Fruit fly (Drosophila melanogaster): ENCODE results near the gene CG6985.

The CG6985 gene

DNA sequence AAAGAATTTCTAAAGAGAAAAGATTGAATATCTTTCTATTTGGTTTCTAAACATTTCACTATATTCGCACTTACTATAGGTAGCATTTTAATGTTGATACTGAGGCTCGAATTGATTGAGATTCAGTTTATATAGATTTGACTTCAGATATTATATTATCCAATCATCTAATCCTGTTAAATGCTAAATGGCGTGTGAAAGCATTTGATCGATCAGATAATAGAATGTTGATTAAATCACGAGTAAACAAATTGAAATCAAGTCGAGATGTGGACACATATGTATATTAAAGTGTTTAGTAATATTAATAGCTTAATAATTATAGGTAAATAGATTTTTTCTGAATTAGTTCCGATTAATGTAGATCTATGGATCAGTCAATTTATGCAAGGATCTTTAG lies 29.9 kb downstream of the CG6985 start, which contains the start of gene CG43094:
Gene CG43094 (minus strand): TSS at position 101 of the 400 bp plus-strand sequence.
- no peak for TF ChIP-seq ranshi (GFP tag; IDR thresholded peaks at IDR 0.05)
- no peak for TF ChIP-seq CG12155 (GFP tag; optimal IDR thresholded peaks at IDR 0.05)
- no peak for TF ChIP-seq insv (GFP tag; optimal IDR thresholded peaks at IDR 0.05)
- TF ChIP-seq CG12071 (GFP tag; optimal IDR thresholded peaks at IDR 0.05): no peak
- TF ChIP-seq ham (GFP tag; IDR thresholded peaks at IDR 0.05): no peak
- TF ChIP-seq CG10565 (GFP tag; optimal IDR thresholded peaks at IDR 0.05): no peak
- no peak for TF ChIP-seq D19A (tag; optimal IDR thresholded peaks at IDR 0.05)
- TF ChIP-seq Hmr (GFP tag; optimal IDR thresholded peaks at IDR 0.05): no peak
- no peak for TF ChIP-seq NC2α (GFP tag; optimal IDR thresholded peaks at IDR 0.05)
- TF ChIP-seq CG17359 (tag; optimal IDR thresholded peaks at IDR 0.05): no peak
- TF ChIP-seq croc (GFP tag; conservative IDR thresholded peaks at IDR 0.05): no peak
- TF ChIP-seq CG7786 (GFP tag; optimal IDR thresholded peaks at IDR 0.05): no peak
- TF ChIP-seq CG15073 (GFP tag; optimal IDR thresholded peaks at IDR 0.05): no peak
- no peak for TF ChIP-seq pb (GFP tag; optimal IDR thresholded peaks at IDR 0.05)
- no peak for TF ChIP-seq dimm (GFP tag; IDR thresholded peaks at IDR 0.05)
- TF ChIP-seq CG12299 (tag; optimal IDR thresholded peaks at IDR 0.05): no peak

DNA sequence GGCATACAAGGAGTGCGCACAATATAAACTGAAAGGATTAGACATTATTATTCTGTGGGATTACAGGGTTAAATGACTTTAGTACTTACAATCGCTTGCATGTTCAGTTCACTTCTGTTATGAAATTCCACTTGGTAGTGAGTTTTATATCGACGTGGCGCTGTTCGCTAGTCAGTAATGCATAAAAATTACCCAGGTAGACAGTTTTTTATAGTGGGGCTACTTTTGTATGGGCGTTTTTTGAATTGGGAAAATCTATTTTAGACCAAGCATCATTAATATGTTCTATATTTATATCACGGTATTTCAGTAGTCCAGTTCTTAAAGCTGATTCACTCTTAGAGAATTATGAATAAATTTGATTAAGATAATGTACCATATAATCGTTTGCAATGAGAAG lies 30.7 kb downstream of the CG6985 start, which contains the start of gene CG43095:
Gene CG43095 (minus strand): TSS at position 101 of the 400 bp plus-strand sequence.
- no peak for TF ChIP-seq kni (GFP tag; optimal IDR thresholded peaks at IDR 0.05)
- no peak for TF ChIP-seq CG5953 (GFP tag; IDR thresholded peaks at IDR 0.05)
- TF ChIP-seq CG14014 (GFP tag; IDR thresholded peaks at IDR 0.05): no peak
- TF ChIP-seq bigmax (GFP tag; optimal IDR thresholded peaks at IDR 0.05): no peak
- no peak for TF ChIP-seq MBD-R2 (GFP tag; IDR thresholded peaks at IDR 0.05)
- TF ChIP-seq CG14050 (GFP tag; IDR thresholded peaks at IDR 0.05): no peak
- no peak for TF ChIP-seq CG13287 (GFP tag; IDR thresholded peaks at IDR 0.05; ENCODE audit: partially characterized antibody)
- TF ChIP-seq Atf3 (GFP tag; optimal IDR thresholded peaks at IDR 0.05): no peak
- no peak for TF ChIP-seq Dll (GFP tag; IDR thresholded peaks at IDR 0.05; ENCODE audit: partially characterized antibody)
- no peak for TF ChIP-seq tin (GFP tag; optimal IDR thresholded peaks at IDR 0.05)
- no peak for TF ChIP-seq CG6683 (GFP tag; optimal IDR thresholded peaks at IDR 0.05)
- TF ChIP-seq CG10321 (GFP tag; IDR thresholded peaks at IDR 0.05): no peak
- TF ChIP-seq CG3838 (GFP tag; optimal IDR thresholded peaks at IDR 0.05): no peak
- no peak for TF ChIP-seq CG2129 (GFP tag; IDR thresholded peaks at IDR 0.05; ENCODE audit: partially characterized antibody)
- TF ChIP-seq nerfin-1 (tag; optimal IDR thresholded peaks at IDR 0.05): no peak
- no peak for TF ChIP-seq Hr51 (GFP tag; optimal IDR thresholded peaks at IDR 0.05)
- no peak for TF ChIP-seq NC2β (GFP tag; optimal IDR thresholded peaks at IDR 0.05)

DNA sequence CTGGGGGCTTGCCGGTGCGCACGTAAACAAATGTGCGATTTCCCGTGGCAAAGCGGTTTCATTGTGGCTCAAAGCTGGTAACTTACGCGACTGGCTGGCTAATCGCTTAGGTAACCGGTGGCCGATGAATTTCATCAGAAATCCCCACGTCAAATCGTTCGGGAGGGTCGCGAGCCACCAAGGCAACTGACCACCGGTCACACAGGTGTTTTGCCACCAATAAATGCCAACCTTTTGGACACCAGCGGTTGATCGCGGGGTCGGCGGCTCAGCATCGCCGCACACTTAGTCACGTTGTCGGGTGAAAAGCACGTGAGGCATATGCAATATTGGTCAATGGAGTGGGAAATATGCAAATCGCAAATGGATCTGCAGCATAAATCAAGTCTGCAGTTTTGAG lies 35.5 kb downstream of the CG6985 start:
- TF ChIP-seq Blimp-1 (GFP tag; optimal IDR thresholded peaks at IDR 0.05): no peak
- TF ChIP-seq vvl (GFP tag; IDR thresholded peaks at IDR 0.05): peak; percentile 63; the same call in 1 of the 2 replicates
- TF ChIP-seq CG13894 (tag; optimal IDR thresholded peaks at IDR 0.05): no peak
- peak; percentile 47 for TF ChIP-seq oc (tag; optimal IDR thresholded peaks at IDR 0.05)
- TF ChIP-seq ash1 (GFP tag; optimal IDR thresholded peaks at IDR 0.05): no peak
- TF ChIP-seq CG9727 (GFP tag; optimal IDR thresholded peaks at IDR 0.05): no peak
- TF ChIP-seq sd (tag; optimal IDR thresholded peaks at IDR 0.05): peak; percentile 72
- TF ChIP-seq CG11247 (GFP tag; IDR thresholded peaks at IDR 0.05): no peak
- TF ChIP-seq PHDP (tag; optimal IDR thresholded peaks at IDR 0.05): no peak
- TF ChIP-seq nerfin-2 (GFP tag; IDR thresholded peaks at IDR 0.05; ENCODE audit: partially characterized antibody): 0 out of 2 replicates have a peak, but pooled peaks have one; percentile 35
- TF ChIP-seq CG9817 (tag; optimal IDR thresholded peaks at IDR 0.05): no peak
- TF ChIP-seq CG3281 (GFP tag; optimal IDR thresholded peaks at IDR 0.05): no peak
- TF ChIP-seq CG18599 (GFP tag; optimal IDR thresholded peaks at IDR 0.05): no peak
- TF ChIP-seq CrebB (tag; optimal IDR thresholded peaks at IDR 0.05): no peak
- no peak for TF ChIP-seq CG8359 (GFP tag; optimal IDR thresholded peaks at IDR 0.05; ENCODE audit: borderline replicate concordance)
- peak; percentile 55 for TF ChIP-seq CG15269 (tag; optimal IDR thresholded peaks at IDR 0.05)
- TF ChIP-seq CG9932 (GFP tag; IDR thresholded peaks at IDR 0.05): no peak
